Worm (Caenorhabditis elegans) whole organism, young adult: ENCODE data around the gene chup-1.

ENCODE experiments used
- F39B2.1 ChIP-seq: fragments of 200-800 bp; sonication (Bioruptor generic); IDR thresholded peaks from 2 replicates; pipeline ENCODE4 v1.3.6; 2022; ENCODE audit warnings: missing genetic modification reagents, missing genetic modification characterization, missing compliant biosample characterization
- K12H6.12 ChIP-seq: fragments of 200-800 bp; sonication (Bioruptor generic); optimal IDR thresholded peaks from 2 replicates; lab custom pipeline; 2018; ENCODE audit warnings: mild to moderate bottlenecking, missing genetic modification characterization, missing compliant biosample characterization
- cebp-1 ChIP-seq, 2 experiments: fragments of 200-800 bp in 1 of 2; sonication (Bioruptor generic) in 1 of 2; sonication (generic microtip) in 1 of 2; IDR thresholded peaks in 1 of 2; optimal IDR thresholded peaks in 1 of 2; 2 replicates each; pipeline versions ENCODE4 v1.3.6 to Lab custom; 2017 to 2022; ENCODE audit warnings: missing compliant biosample characterization in 2 of 2, missing genetic modification characterization in 2 of 2, mild to moderate bottlenecking in 1 of 2, missing genetic modification reagents in 1 of 2, moderate library complexity in 1 of 2
- nhr-120 ChIP-seq: fragments of 200-800 bp; sonication (Bioruptor generic); IDR thresholded peaks from 2 replicates; pipeline ENCODE4 v1.3.6; 2022; ENCODE audit warnings: missing genetic modification characterization, missing compliant biosample characterization
- nhr-90 ChIP-seq: sonication (generic microtip); optimal IDR thresholded peaks from 2 replicates; lab custom pipeline; 2016; ENCODE audit warnings: missing genotype, mild to moderate bottlenecking, missing genetic modification characterization, missing compliant biosample characterization
- snpc-4 ChIP-seq, 5 experiments: fragments of 150-350 bp in 1 of 5; sonication (generic microtip) in 4 of 5; optimal IDR thresholded peaks; 2 replicates each; lab custom pipeline; 2014 to 2018; ENCODE audit warnings: missing genetic modification characterization in 5 of 5, missing biosample characterization in 3 of 5, antibody characterized with exemption in 2 of 5, mild to moderate bottlenecking in 2 of 5, missing compliant biosample characterization in 2 of 5, missing genotype in 2 of 5, moderate library complexity in 2 of 5, missing genetic modification reagents in 1 of 5

- no peak for TF ChIP-seq snpc-4 (GFP tag; optimal IDR thresholded peaks at IDR 0.05; lab: Kevin White, UChicago)
- no peak for TF ChIP-seq snpc-4 (tag; optimal IDR thresholded peaks at IDR 0.05; lab: Kevin White, UChicago)
- TF ChIP-seq K12H6.12 (tag; lab: Kevin White, UChicago): no peak
- TF ChIP-seq cebp-1 (GFP tag; IDR thresholded peaks at IDR 0.05; lab: Robert Waterston, UW): no peak
- TF ChIP-seq cebp-1 (tag; optimal IDR thresholded peaks at IDR 0.05; lab: Kevin White, UChicago): peak; percentile 4
- no peak for TF ChIP-seq F39B2.1 (GFP tag; lab: Robert Waterston, UW)
- no peak for TF ChIP-seq nhr-120 (GFP tag; lab: Robert Waterston, UW)
- TF ChIP-seq nhr-90 (tag; lab: Kevin White, UChicago): no peak
Measured at ce11 chrX:8750209-8750608, 41.8 kb upstream of the chup-1 start.
